Worm (Caenorhabditis elegans) whole organism, midembryonic: ENCODE results near the gene C16C8.12.
A peak's percentile ranks its signal among the peaks of the same experiment; 100 is the strongest.

Source experiments
- T22C8.4 ChIP-seq: fragments of 200-800 bp; sonication (Bioruptor generic); IDR thresholded peaks from 2 replicates; pipeline ENCODE4 v1.3.6; 2022; ENCODE audit warnings: missing genetic modification characterization, missing compliant biosample characterization
- cog-1 ChIP-seq: sonication (generic microtip); optimal IDR thresholded peaks from 2 replicates; lab custom pipeline; 2016; ENCODE audit warnings: missing genetic modification characterization, missing compliant biosample characterization
- flt-1 ChIP-seq: fragments of 200-800 bp; sonication (Bioruptor generic); IDR thresholded peaks from 2 replicates; pipeline ENCODE4 v1.3.6; 2022; ENCODE audit warnings: missing genetic modification characterization, missing compliant biosample characterization
- klf-2 ChIP-seq: fragments of 200-800 bp; sonication (Bioruptor generic); conservative IDR thresholded peaks from 2 replicates; pipeline ENCODE4 v1.3.6; 2022; ENCODE audit warnings: missing genetic modification reagents, missing genetic modification characterization, missing compliant biosample characterization
- med-1 ChIP-seq: sonication (generic microtip); optimal IDR thresholded peaks from 2 replicates; lab custom pipeline; 2017; ENCODE audit warnings: missing genetic modification characterization, mild to moderate bottlenecking, missing compliant biosample characterization, antibody characterized with exemption, missing genetic modification reagents; ENCODE audit not compliant: insufficient read depth
- ref-1 ChIP-seq: fragments of 200-800 bp; sonication (Bioruptor generic); conservative IDR thresholded peaks from 2 replicates; pipeline ENCODE4 v1.3.6; 2022; ENCODE audit warnings: missing genetic modification reagents, missing genetic modification characterization, missing compliant biosample characterization
- tab-1 ChIP-seq: fragments of 200-800 bp; sonication (Bioruptor generic); IDR thresholded peaks from 2 replicates; pipeline ENCODE4 v1.3.6; 2022; ENCODE audit warnings: missing genetic modification characterization, missing compliant biosample characterization
- ztf-23 ChIP-seq: fragments of 200-800 bp; sonication (Bioruptor generic); IDR thresholded peaks from 2 replicates; pipeline ENCODE4 v1.3.6; 2022; ENCODE audit warnings: missing genetic modification reagents, missing genetic modification characterization, missing compliant biosample characterization
- ztf-29 ChIP-seq: fragments of 200-800 bp; sonication (Bioruptor generic); IDR thresholded peaks from 2 replicates; pipeline ENCODE4 v1.3.6; 2022; ENCODE audit warnings: missing genetic modification reagents, missing genetic modification characterization, missing compliant biosample characterization

C16C8.12 gene

ce11 chrII:3434893-3435503, 17.5 kb upstream of the C16C8.12 start:
- TF ChIP-seq ref-1 (GFP tag; lab: Robert Waterston, UW) = no peak
- no peak for TF ChIP-seq klf-2 (GFP tag; lab: Robert Waterston, UW)
- TF ChIP-seq ztf-29 (GFP tag; lab: Robert Waterston, UW) = no peak
- no peak for TF ChIP-seq cog-1 (tag; lab: Kevin White, UChicago)
- TF ChIP-seq med-1 = no peak
- no peak for TF ChIP-seq T22C8.4 (GFP tag; lab: Robert Waterston, UW)
- TF ChIP-seq ztf-23 (GFP tag; lab: Robert Waterston, UW) = no peak
- no peak for TF ChIP-seq flt-1 (GFP tag; lab: Robert Waterston, UW)
- no peak for TF ChIP-seq tab-1 (GFP tag; lab: Robert Waterston, UW)

DNA sequence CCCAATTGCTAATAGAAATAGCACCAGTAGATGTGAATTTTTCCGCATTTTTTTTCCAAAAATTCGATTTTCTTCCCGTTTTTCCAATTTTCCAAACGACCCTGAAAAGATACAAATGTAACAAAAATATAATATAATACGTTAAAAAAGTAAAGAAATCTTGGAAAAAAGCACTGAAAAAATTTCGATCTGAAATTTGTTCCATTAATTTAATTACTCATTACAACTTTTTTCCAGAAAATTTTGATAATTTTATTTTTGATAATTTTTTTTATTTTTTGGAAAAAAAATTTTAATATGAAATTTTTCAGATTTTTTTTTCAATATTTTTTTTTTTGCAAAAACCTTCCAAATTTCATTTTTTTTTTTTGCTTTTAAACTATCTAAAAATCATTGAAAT, 16.1 kb upstream of the C16C8.12 start, which contains the start of gene skpo-2:
Gene skpo-2, minus strand, starts transcription at position 101 of the 400 bp plus-strand sequence.
- TF ChIP-seq T22C8.4 (GFP tag; lab: Robert Waterston, UW) (no peak), med-1 (no peak), flt-1 (GFP tag; lab: Robert Waterston, UW) (no peak), ztf-29 (GFP tag; lab: Robert Waterston, UW) (no peak), ref-1 (GFP tag; lab: Robert Waterston, UW) (no peak), tab-1 (GFP tag; lab: Robert Waterston, UW) (no peak), ztf-23 (GFP tag; lab: Robert Waterston, UW) (no peak), klf-2 (GFP tag; lab: Robert Waterston, UW) (no peak), cog-1 (tag; lab: Kevin White, UChicago) (no peak)

ce11 chrII:3437393-3437792, 15.1 kb upstream of the C16C8.12 start:
- TF ChIP-seq ref-1 (GFP tag; lab: Robert Waterston, UW) (no peak), flt-1 (GFP tag; lab: Robert Waterston, UW) (no peak), klf-2 (GFP tag; lab: Robert Waterston, UW) (no peak), cog-1 (tag; lab: Kevin White, UChicago) (no peak), T22C8.4 (GFP tag; lab: Robert Waterston, UW) (no peak), ztf-23 (GFP tag; lab: Robert Waterston, UW) (no peak), med-1 (no peak), ztf-29 (GFP tag; lab: Robert Waterston, UW) (no peak), tab-1 (GFP tag; lab: Robert Waterston, UW) (no peak)

DNA sequence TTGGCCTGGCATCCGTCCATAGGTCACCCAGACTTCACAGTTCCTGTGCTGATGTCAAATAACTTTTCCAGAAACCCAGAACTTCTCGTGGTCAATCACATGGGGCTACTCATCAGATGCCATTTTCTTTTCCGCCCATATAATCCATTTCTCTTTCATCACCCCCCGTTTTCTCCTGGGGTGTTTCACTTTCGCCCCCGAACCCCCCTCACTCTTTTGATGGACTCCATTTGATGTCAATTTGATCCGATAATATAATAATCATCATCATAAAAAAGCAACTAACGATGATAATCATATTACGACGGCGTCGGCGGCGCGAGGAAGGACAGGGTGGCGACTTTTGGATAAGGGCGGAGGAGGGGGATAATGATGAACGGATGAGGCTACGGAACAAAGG, 14.2 kb upstream of the C16C8.12 start:
- no peak for TF ChIP-seq ztf-29 (GFP tag; lab: Robert Waterston, UW)
- no peak for TF ChIP-seq cog-1 (tag; lab: Kevin White, UChicago)
- TF ChIP-seq klf-2 (GFP tag; lab: Robert Waterston, UW) = no peak
- no peak for TF ChIP-seq med-1
- no peak for TF ChIP-seq ztf-23 (GFP tag; lab: Robert Waterston, UW)
- no peak for TF ChIP-seq ref-1 (GFP tag; lab: Robert Waterston, UW)
- TF ChIP-seq tab-1 (GFP tag; lab: Robert Waterston, UW) = no peak
- no peak for TF ChIP-seq T22C8.4 (GFP tag; lab: Robert Waterston, UW)
- no peak for TF ChIP-seq flt-1 (GFP tag; lab: Robert Waterston, UW)

- TF ChIP-seq tab-1 (GFP tag; lab: Robert Waterston, UW) (peak; percentile 84), cog-1 (tag; lab: Kevin White, UChicago) (peak; percentile 14), ref-1 (GFP tag; lab: Robert Waterston, UW) (peak; percentile 46; the same call in 1 of the 2 replicates), ztf-23 (GFP tag; lab: Robert Waterston, UW) (peak; percentile 72), klf-2 (GFP tag; lab: Robert Waterston, UW) (no peak), ztf-29 (GFP tag; lab: Robert Waterston, UW) (0 out of 2 replicates have a peak, but pooled peaks have one; percentile 35), med-1 (no peak), T22C8.4 (GFP tag; lab: Robert Waterston, UW) (peak; percentile 62; the same call in 1 of the 2 replicates), flt-1 (GFP tag; lab: Robert Waterston, UW) (peak; percentile 85)
Measured at ce11 chrII:3439244-3439698, 13.2 kb upstream of the C16C8.12 start.

ce11 chrII:3439842-3440640, 12.5 kb upstream of the C16C8.12 start:
- TF ChIP-seq ztf-29 (GFP tag; lab: Robert Waterston, UW) = no peak
- no peak for TF ChIP-seq med-1
- no peak for TF ChIP-seq ztf-23 (GFP tag; lab: Robert Waterston, UW)
- no peak for TF ChIP-seq cog-1 (tag; lab: Kevin White, UChicago)
- no peak for TF ChIP-seq tab-1 (GFP tag; lab: Robert Waterston, UW)
- no peak for TF ChIP-seq klf-2 (GFP tag; lab: Robert Waterston, UW)
- TF ChIP-seq flt-1 (GFP tag; lab: Robert Waterston, UW) = no peak
- no peak for TF ChIP-seq ref-1 (GFP tag; lab: Robert Waterston, UW)
- no peak for TF ChIP-seq T22C8.4 (GFP tag; lab: Robert Waterston, UW)

ce11 chrII:3440641-3440926, 11.9 kb upstream of the C16C8.12 start, which contains the start of gene C16C8.17:
Gene C16C8.17, plus strand, starts transcription at chrII:3440827.
- TF ChIP-seq ztf-23 (GFP tag; lab: Robert Waterston, UW) = no peak
- no peak for TF ChIP-seq tab-1 (GFP tag; lab: Robert Waterston, UW)
- TF ChIP-seq cog-1 (tag; lab: Kevin White, UChicago) = no peak
- no peak for TF ChIP-seq T22C8.4 (GFP tag; lab: Robert Waterston, UW)
- no peak for TF ChIP-seq ztf-29 (GFP tag; lab: Robert Waterston, UW)

- TF ChIP-seq ztf-29 (GFP tag; lab: Robert Waterston, UW) (no peak), ref-1 (GFP tag; lab: Robert Waterston, UW) (no peak), klf-2 (GFP tag; lab: Robert Waterston, UW) (no peak), cog-1 (tag; lab: Kevin White, UChicago) (no peak), T22C8.4 (GFP tag; lab: Robert Waterston, UW) (no peak), ztf-23 (GFP tag; lab: Robert Waterston, UW) (no peak), med-1 (no peak), flt-1 (GFP tag; lab: Robert Waterston, UW) (no peak), tab-1 (GFP tag; lab: Robert Waterston, UW) (no peak)
Measured at ce11 chrII:3441377-3441776, 11.1 kb upstream of the C16C8.12 start, which contains the start of gene C16C8.27. Gene C16C8.27, plus strand, starts transcription at chrII:3441677.
